Fruit fly (Drosophila melanogaster): Measurements from ENCODE around the gene CG42337.

- no peak for TF ChIP-seq CG10348 (GFP tag; IDR thresholded peaks at IDR 0.05)
- TF ChIP-seq CG17806 (tag; optimal IDR thresholded peaks at IDR 0.05) = no peak
- TF ChIP-seq Pif1B (GFP tag; optimal IDR thresholded peaks at IDR 0.05) = no peak
- no peak for TF ChIP-seq CG8301 (tag; optimal IDR thresholded peaks at IDR 0.05)
Measured at dm6 chr3L:21201246-21201896, 8.2 kb upstream of the CG42337 start.

All from whole organism, pupa.